Worm (Caenorhabditis elegans) whole organism, mixed stage, embryonic: ENCODE data around the gene clec-137.

ENCODE experiments used
- M03D4.4 ChIP-seq: sonication (generic microtip); optimal IDR thresholded peaks from 2 replicates; lab custom pipeline; 2017; ENCODE audit warnings: mild to moderate bottlenecking, missing genetic modification characterization, missing compliant biosample characterization
- bed-3 ChIP-seq: fragments of 200-800 bp; sonication (Bioruptor generic); optimal IDR thresholded peaks from 3 replicates; lab custom pipeline; 2018; ENCODE audit warnings: mild to moderate bottlenecking, missing genetic modification characterization, moderate library complexity, missing compliant biosample characterization
- blmp-1 ChIP-seq: fragments of 150-350 bp; optimal IDR thresholded peaks from 2 replicates; lab custom pipeline; 2014; ENCODE audit warnings: missing biosample characterization, missing genetic modification characterization
- ceh-39 ChIP-seq: fragments of 150-350 bp; optimal IDR thresholded peaks from 2 replicates; lab custom pipeline; 2014; ENCODE audit warnings: missing biosample characterization, missing genetic modification characterization
- ceh-43 ChIP-seq: fragments of 200-800 bp; sonication (Bioruptor generic); optimal IDR thresholded peaks from 2 replicates; lab custom pipeline; 2018; ENCODE audit warnings: mild to moderate bottlenecking, missing genetic modification characterization, moderate library complexity, missing compliant biosample characterization
- ceh-83 ChIP-seq: fragments of 200-800 bp; sonication (Bioruptor generic); optimal IDR thresholded peaks from 2 replicates; lab custom pipeline; 2018; ENCODE audit warnings: mild to moderate bottlenecking, missing genetic modification characterization, missing compliant biosample characterization
- ces-1 ChIP-seq: fragments of 150-350 bp; optimal IDR thresholded peaks from 2 replicates; lab custom pipeline; 2014; ENCODE audit warnings: missing biosample characterization, missing genetic modification reagents, missing genetic modification characterization
- drap-1 ChIP-seq: fragments of 200-800 bp; sonication (Bioruptor generic); optimal IDR thresholded peaks from 3 replicates; lab custom pipeline; 2018; ENCODE audit warnings: mild to moderate bottlenecking, missing genetic modification characterization, missing compliant biosample characterization
- elt-3 ChIP-seq: fragments of 150-350 bp; optimal IDR thresholded peaks from 2 replicates; lab custom pipeline; 2014; ENCODE audit warnings: missing biosample characterization, missing genetic modification characterization
- flh-1 ChIP-seq: fragments of 200-800 bp; sonication (Bioruptor generic); optimal IDR thresholded peaks from 2 replicates; lab custom pipeline; 2018; ENCODE audit warnings: mild to moderate bottlenecking, missing genetic modification characterization, moderate library complexity, missing compliant biosample characterization
- ham-2 ChIP-seq: fragments of 200-800 bp; sonication (Bioruptor generic); optimal IDR thresholded peaks from 2 replicates; lab custom pipeline; 2018; ENCODE audit warnings: mild to moderate bottlenecking, missing genetic modification characterization, missing compliant biosample characterization
- hlh-1 ChIP-seq: fragments of 150-350 bp; optimal IDR thresholded peaks from 2 replicates; lab custom pipeline; 2014; ENCODE audit warnings: missing biosample characterization, missing genetic modification reagents, missing genetic modification characterization
- lin-13 ChIP-seq: fragments of 150-350 bp; optimal IDR thresholded peaks from 2 replicates; lab custom pipeline; 2014; ENCODE audit warnings: missing biosample characterization, missing genetic modification characterization
- lin-32 ChIP-seq: fragments of 200-800 bp; sonication (Bioruptor generic); optimal IDR thresholded peaks from 2 replicates; lab custom pipeline; 2018; ENCODE audit warnings: mild to moderate bottlenecking, missing genetic modification characterization, missing compliant biosample characterization
- mab-5 ChIP-seq: fragments of 150-350 bp; optimal IDR thresholded peaks from 2 replicates; lab custom pipeline; 2014; ENCODE audit warnings: missing biosample characterization, missing genetic modification characterization
- mep-1 ChIP-seq: fragments of 150-350 bp; optimal IDR thresholded peaks from 2 replicates; lab custom pipeline; 2017; ENCODE audit warnings: missing biosample characterization, missing genetic modification reagents, missing genetic modification characterization, inconsistent platforms
- nhr-12 ChIP-seq: fragments of 150-350 bp; optimal IDR thresholded peaks from 2 replicates; lab custom pipeline; 2014; ENCODE audit warnings: missing biosample characterization, missing genetic modification characterization
- nhr-2 ChIP-seq: fragments of 150-350 bp; optimal IDR thresholded peaks from 2 replicates; lab custom pipeline; 2014; ENCODE audit warnings: missing biosample characterization, missing genetic modification characterization
- nhr-237 ChIP-seq: fragments of 150-350 bp; optimal IDR thresholded peaks from 2 replicates; lab custom pipeline; 2014; ENCODE audit warnings: missing biosample characterization, missing genetic modification characterization
- nhr-76 ChIP-seq: sonication (generic microtip); optimal IDR thresholded peaks from 2 replicates; lab custom pipeline; 2017; ENCODE audit warnings: missing biosample characterization, missing genetic modification characterization
- pha-4 ChIP-seq: fragments of 150-350 bp; optimal IDR thresholded peaks from 2 replicates; lab custom pipeline; 2018; ENCODE audit warnings: missing biosample characterization, missing genetic modification reagents, missing genetic modification characterization
- sem-2 ChIP-seq: fragments of 200-800 bp; sonication (Bioruptor generic); optimal IDR thresholded peaks from 2 replicates; lab custom pipeline; 2018; ENCODE audit warnings: mild to moderate bottlenecking, missing genetic modification characterization, missing compliant biosample characterization
- sptf-1 ChIP-seq: sonication (generic microtip); optimal IDR thresholded peaks from 2 replicates; lab custom pipeline; 2017; ENCODE audit warnings: mild to moderate bottlenecking, missing genetic modification characterization, moderate library complexity, missing compliant biosample characterization
- tbx-8 ChIP-seq: fragments of 200-800 bp; sonication (Bioruptor generic); optimal IDR thresholded peaks from 2 replicates; lab custom pipeline; 2018; ENCODE audit warnings: mild to moderate bottlenecking, missing genetic modification characterization, moderate library complexity, missing compliant biosample characterization
- unc-120 ChIP-seq: sonication (generic microtip); optimal IDR thresholded peaks from 2 replicates; lab custom pipeline; 2017; ENCODE audit warnings: missing genetic modification characterization, missing compliant biosample characterization; ENCODE audit not compliant: poor library complexity, severe bottlenecking
- unc-39 ChIP-seq: fragments of 150-350 bp; optimal IDR thresholded peaks from 2 replicates; lab custom pipeline; 2014; ENCODE audit warnings: missing biosample characterization, missing genetic modification characterization
- unc-62 ChIP-seq: fragments of 150-350 bp; optimal IDR thresholded peaks from 2 replicates; lab custom pipeline; 2014; ENCODE audit warnings: missing biosample characterization, missing genetic modification reagents, missing genetic modification characterization
- zip-8 ChIP-seq: fragments of 150-350 bp; optimal IDR thresholded peaks from 2 replicates; lab custom pipeline; 2014; ENCODE audit warnings: missing biosample characterization, missing genetic modification characterization
- ztf-11 ChIP-seq: fragments of 150-350 bp; optimal IDR thresholded peaks from 2 replicates; lab custom pipeline; 2014; ENCODE audit warnings: missing biosample characterization, missing genetic modification characterization

The clec-137 gene

DNA sequence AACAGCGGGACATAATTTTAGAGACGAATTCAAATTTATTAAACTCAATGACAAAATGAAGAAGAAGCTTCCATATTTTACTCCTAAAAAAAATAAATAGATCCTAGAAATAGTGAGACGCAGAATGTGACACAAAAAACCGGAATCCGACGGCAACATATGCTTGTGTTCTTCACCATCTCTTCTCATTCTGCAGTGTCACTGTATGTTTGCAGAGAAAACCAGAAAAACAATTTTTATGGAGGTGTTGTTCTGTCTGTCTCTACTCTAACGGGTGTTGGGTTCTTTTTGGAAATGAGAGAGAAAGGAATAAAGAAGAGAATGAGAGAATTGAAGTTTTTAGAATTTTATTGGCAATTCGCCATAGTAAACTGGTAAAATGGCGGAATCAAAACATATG, 21.0 kb upstream of the clec-137 start:
- no peak for TF ChIP-seq unc-39 (tag; lab: Kevin White, UChicago)
- no peak for TF ChIP-seq mab-5 (tag; lab: Kevin White, UChicago)
- TF ChIP-seq nhr-237 (tag; lab: Kevin White, UChicago): no peak
- no peak for TF ChIP-seq ceh-43 (GFP tag; lab: Kevin White, UChicago)
- TF ChIP-seq ham-2 (GFP tag; lab: Kevin White, UChicago): no peak

DNA sequence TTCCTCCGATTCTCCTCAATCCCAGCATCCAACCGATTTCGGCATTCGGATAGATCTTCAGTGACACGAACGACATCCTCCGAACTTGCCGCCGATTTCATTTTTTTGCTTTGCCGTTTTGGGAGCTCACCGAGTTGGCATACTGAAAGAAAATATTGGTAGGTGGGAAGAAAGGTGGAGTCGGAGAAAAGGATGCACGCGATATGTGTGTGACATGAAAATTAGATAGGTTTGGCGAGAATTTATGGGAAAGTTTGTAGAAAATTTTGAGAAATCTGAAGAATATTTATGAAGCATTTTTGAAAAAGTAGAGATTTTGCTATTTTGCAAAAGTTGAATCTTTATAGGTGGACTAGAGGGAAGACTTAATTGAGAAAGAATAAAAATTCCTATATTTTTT, 20.4 kb upstream of the clec-137 start, which contains the start of gene che-10:
Gene che-10, minus strand, starts transcription at position 101 of the 400 bp plus-strand sequence.
- TF ChIP-seq bed-3: no peak
- no peak for TF ChIP-seq flh-1 (GFP tag; lab: Kevin White, UChicago)
- no peak for TF ChIP-seq mab-5 (tag; lab: Kevin White, UChicago)
- TF ChIP-seq unc-62 (GFP tag; lab: Kevin White, UChicago): no peak
- no peak for TF ChIP-seq nhr-12 (tag; lab: Kevin White, UChicago)
- no peak for TF ChIP-seq ztf-11 (tag; lab: Kevin White, UChicago)
- no peak for TF ChIP-seq ceh-39
- no peak for TF ChIP-seq unc-120 (tag; lab: Kevin White, UChicago)
- no peak for TF ChIP-seq M03D4.4 (tag; lab: Kevin White, UChicago)
- TF ChIP-seq ham-2 (GFP tag; lab: Kevin White, UChicago): no peak
- TF ChIP-seq drap-1: no peak
- no peak for TF ChIP-seq tbx-8 (GFP tag; lab: Kevin White, UChicago)
- TF ChIP-seq hlh-1: no peak
- no peak for TF ChIP-seq nhr-2 (tag; lab: Kevin White, UChicago)
- no peak for TF ChIP-seq blmp-1
- TF ChIP-seq unc-39 (tag; lab: Kevin White, UChicago): no peak
- no peak for TF ChIP-seq nhr-237 (tag; lab: Kevin White, UChicago)
- TF ChIP-seq pha-4: no peak
- no peak for TF ChIP-seq elt-3 (tag; lab: Kevin White, UChicago)

DNA sequence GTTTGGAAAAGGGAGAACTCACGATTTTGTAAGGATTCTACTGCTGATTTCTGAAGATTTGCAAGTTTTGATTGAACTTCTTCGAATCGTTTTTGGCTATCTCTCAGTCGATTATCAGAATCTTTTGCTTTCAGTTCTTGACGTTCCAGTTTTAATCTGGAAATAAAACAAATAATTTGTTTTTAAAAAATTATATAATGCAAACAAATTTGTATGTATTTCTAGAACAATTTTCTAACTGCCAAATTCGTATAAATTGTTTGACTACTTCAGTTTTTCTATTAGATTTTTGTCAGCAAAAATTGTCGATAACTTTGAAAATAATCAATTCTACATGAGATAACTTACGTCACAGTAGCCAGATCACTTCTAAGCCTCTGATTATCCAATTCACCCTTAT, 13.6 kb upstream of the clec-137 start:
- TF ChIP-seq ham-2 (GFP tag; lab: Kevin White, UChicago) (no peak), M03D4.4 (tag; lab: Kevin White, UChicago) (no peak), ceh-83 (GFP tag; lab: Kevin White, UChicago) (no peak), ceh-39 (no peak), ceh-43 (GFP tag; lab: Kevin White, UChicago) (no peak), nhr-12 (tag; lab: Kevin White, UChicago) (no peak), bed-3 (no peak), elt-3 (tag; lab: Kevin White, UChicago) (no peak), sem-2 (GFP tag; lab: Kevin White, UChicago) (no peak), tbx-8 (GFP tag; lab: Kevin White, UChicago) (no peak), nhr-76 (no peak), unc-120 (tag; lab: Kevin White, UChicago) (no peak)

DNA sequence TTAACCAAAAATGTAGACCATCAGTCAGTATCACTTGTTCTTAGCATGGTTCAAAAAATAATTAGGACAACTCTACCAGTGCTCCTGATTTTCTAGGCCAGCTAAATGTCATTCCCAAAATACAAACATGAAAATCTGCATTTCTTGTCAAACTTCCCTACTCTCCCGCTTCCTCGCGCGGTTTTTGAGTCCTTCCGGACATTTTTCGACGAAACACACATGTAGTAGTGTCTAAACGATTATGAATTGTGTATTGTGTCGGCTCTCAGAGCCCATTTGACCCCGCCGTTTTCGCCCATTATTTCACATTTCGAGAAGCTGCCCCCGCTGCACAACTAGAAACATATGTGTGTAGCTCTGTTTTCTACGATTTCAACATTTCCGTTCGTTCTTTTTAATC, 8.7 kb upstream of the clec-137 start, which contains the start of gene F35D11.1:
Gene F35D11.1, plus strand, starts transcription at position 301 of the 400 bp plus-strand sequence.
- TF ChIP-seq mab-5 (tag; lab: Kevin White, UChicago): no peak
- no peak for TF ChIP-seq ces-1 (GFP tag; lab: Kevin White, UChicago)
- TF ChIP-seq blmp-1: no peak
- TF ChIP-seq zip-8: no peak
- no peak for TF ChIP-seq lin-13 (tag; lab: Kevin White, UChicago)
- no peak for TF ChIP-seq ham-2 (GFP tag; lab: Kevin White, UChicago)
- TF ChIP-seq nhr-76: no peak
- no peak for TF ChIP-seq lin-32 (GFP tag; lab: Kevin White, UChicago)
- no peak for TF ChIP-seq flh-1 (GFP tag; lab: Kevin White, UChicago)
- TF ChIP-seq mep-1 (tag; lab: Kevin White, UChicago): no peak
- TF ChIP-seq sem-2 (GFP tag; lab: Kevin White, UChicago): no peak
- no peak for TF ChIP-seq sptf-1 (tag; lab: Kevin White, UChicago)
- TF ChIP-seq, all 35 proteins: peak for 0

DNA sequence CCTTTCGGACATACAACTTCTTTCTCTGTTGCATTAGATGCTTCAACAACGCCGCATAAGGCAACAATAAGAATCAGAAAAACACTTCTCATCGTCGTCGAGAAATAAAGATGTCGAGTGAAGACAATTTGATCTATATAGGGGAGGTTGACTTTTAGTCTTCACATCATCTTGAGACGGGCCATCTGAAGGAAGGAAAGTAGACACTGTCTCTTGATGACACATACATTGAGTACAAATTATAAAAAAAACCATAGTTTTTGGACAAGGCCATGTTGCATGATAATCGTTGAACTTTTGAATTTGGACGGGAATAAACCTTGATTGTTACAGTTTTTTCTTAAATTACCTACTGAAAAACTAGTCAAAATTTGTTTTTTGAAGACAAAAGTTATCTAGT, 3.8 kb upstream of the clec-137 start, which contains the start of gene clec-139:
Gene clec-139, minus strand, starts transcription at position 101 of the 400 bp plus-strand sequence.
- TF ChIP-seq M03D4.4 (tag; lab: Kevin White, UChicago) (no peak), mab-5 (tag; lab: Kevin White, UChicago) (no peak), unc-120 (tag; lab: Kevin White, UChicago) (no peak)
